Worm (Caenorhabditis elegans) whole organism, L3 larva: ENCODE results near the gene F11D5.5.

Experiments used
- R02D3.7 ChIP-seq: fragments of 150-350 bp; optimal IDR thresholded peaks from 2 replicates; lab custom pipeline; 2014; ENCODE audit warnings: missing biosample characterization, missing genetic modification characterization
- ZK546.5 ChIP-seq: sonication (generic microtip); optimal IDR thresholded peaks from 2 replicates; lab custom pipeline; 2017; ENCODE audit warnings: missing biosample characterization, missing genetic modification characterization
- aly-2 ChIP-seq: fragments of 150-350 bp; optimal IDR thresholded peaks from 2 replicates; lab custom pipeline; 2014; ENCODE audit warnings: missing biosample characterization, missing genetic modification characterization
- ama-1 ChIP-seq: fragments of 150-350 bp; optimal IDR thresholded peaks from 2 replicates; lab custom pipeline; 2018
- ceh-16 ChIP-seq: sonication (generic microtip); optimal IDR thresholded peaks from 2 replicates; lab custom pipeline; 2017; ENCODE audit warnings: missing biosample characterization, missing genetic modification characterization
- ceh-82 ChIP-seq: fragments of 150-350 bp; optimal IDR thresholded peaks from 2 replicates; lab custom pipeline; 2014; ENCODE audit warnings: missing biosample characterization, missing genetic modification characterization
- ceh-9 ChIP-seq: sonication (generic microtip); optimal IDR thresholded peaks from 2 replicates; lab custom pipeline; 2018; ENCODE audit warnings: missing biosample characterization, missing genetic modification characterization
- daf-12 ChIP-seq: fragments of 150-350 bp; optimal IDR thresholded peaks from 2 replicates; lab custom pipeline; 2014; ENCODE audit warnings: missing biosample characterization, missing genetic modification reagents, missing genetic modification characterization
- egl-27 ChIP-seq: sonication (generic microtip); optimal IDR thresholded peaks from 4 replicates; lab custom pipeline; 2017; ENCODE audit warnings: missing biosample characterization, missing genetic modification reagents, missing genetic modification characterization
- elt-1 ChIP-seq: fragments of 150-350 bp; optimal IDR thresholded peaks from 2 replicates; lab custom pipeline; 2014; ENCODE audit warnings: missing biosample characterization, missing genetic modification characterization
- elt-2 ChIP-seq: sonication (generic microtip); optimal IDR thresholded peaks from 2 replicates; lab custom pipeline; 2016; ENCODE audit warnings: missing genetic modification reagents, mild to moderate bottlenecking, missing genetic modification characterization, missing compliant biosample characterization
- elt-3 ChIP-seq, 3 experiments: fragments of 150-350 bp in 1 of 3; sonication (generic microtip) in 2 of 3; optimal IDR thresholded peaks; 2 replicates in 2 of 3; 4 replicates in 1 of 3; lab custom pipeline; 2014 to 2017; ENCODE audit warnings: missing biosample characterization in 3 of 3, missing genetic modification characterization in 3 of 3
- eor-1 ChIP-seq, 2 experiments: fragments of 150-350 bp; optimal IDR thresholded peaks; 2 replicates each; lab custom pipeline; 2014 to 2018; ENCODE audit warnings: missing biosample characterization in 2 of 2, missing genetic modification characterization in 2 of 2
- fkh-10 ChIP-seq: sonication (generic microtip); optimal IDR thresholded peaks from 2 replicates; lab custom pipeline; 2017; ENCODE audit warnings: missing biosample characterization, missing genetic modification reagents, missing genetic modification characterization
- fkh-2 ChIP-seq: fragments of 150-350 bp; optimal IDR thresholded peaks from 2 replicates; lab custom pipeline; 2014; ENCODE audit warnings: missing biosample characterization, missing genetic modification reagents, missing genetic modification characterization
- fos-1 ChIP-seq: fragments of 150-350 bp; optimal IDR thresholded peaks from 2 replicates; lab custom pipeline; 2014; ENCODE audit warnings: missing biosample characterization, missing genetic modification characterization
- hmg-11 ChIP-seq: sonication (generic microtip); optimal IDR thresholded peaks from 2 replicates; lab custom pipeline; 2016; ENCODE audit warnings: missing genetic modification characterization, missing compliant biosample characterization
- jun-1 ChIP-seq: fragments of 150-350 bp; optimal IDR thresholded peaks from 2 replicates; lab custom pipeline; 2014; ENCODE audit warnings: missing biosample characterization, missing genetic modification reagents, missing genetic modification characterization
- lin-15B ChIP-seq: fragments of 150-350 bp; optimal IDR thresholded peaks from 2 replicates; lab custom pipeline; 2014; ENCODE audit warnings: missing biosample characterization, missing genetic modification characterization
- nfya-1 ChIP-seq: sonication (generic microtip); optimal IDR thresholded peaks from 2 replicates; lab custom pipeline; 2017; ENCODE audit warnings: missing genetic modification characterization, mild to moderate bottlenecking, missing compliant biosample characterization, antibody characterized with exemption, moderate library complexity; ENCODE audit not compliant: insufficient read depth
- nhr-11 ChIP-seq: fragments of 150-350 bp; optimal IDR thresholded peaks from 2 replicates; lab custom pipeline; 2014; ENCODE audit warnings: missing biosample characterization, missing genetic modification characterization
- nhr-12 ChIP-seq: fragments of 150-350 bp; optimal IDR thresholded peaks from 2 replicates; lab custom pipeline; 2014; ENCODE audit warnings: missing biosample characterization, missing genetic modification characterization
- nhr-23 ChIP-seq: fragments of 150-350 bp; optimal IDR thresholded peaks from 2 replicates; lab custom pipeline; 2014; ENCODE audit warnings: missing biosample characterization, missing genetic modification reagents, missing genetic modification characterization
- nhr-237 ChIP-seq: fragments of 150-350 bp; optimal IDR thresholded peaks from 2 replicates; lab custom pipeline; 2014; ENCODE audit warnings: missing biosample characterization, missing genetic modification characterization
- nhr-28 ChIP-seq: fragments of 150-350 bp; optimal IDR thresholded peaks from 2 replicates; lab custom pipeline; 2014; ENCODE audit warnings: missing biosample characterization, missing genetic modification characterization
- nhr-43 ChIP-seq: sonication (generic microtip); optimal IDR thresholded peaks from 2 replicates; lab custom pipeline; 2016; ENCODE audit warnings: mild to moderate bottlenecking, missing genetic modification characterization, missing compliant biosample characterization; ENCODE audit not compliant: poor library complexity, severe bottlenecking
- nhr-67 ChIP-seq: fragments of 150-350 bp; optimal IDR thresholded peaks from 2 replicates; lab custom pipeline; 2014; ENCODE audit warnings: missing biosample characterization, missing genetic modification characterization
- nhr-77 ChIP-seq: fragments of 150-350 bp; optimal IDR thresholded peaks from 2 replicates; lab custom pipeline; 2014; ENCODE audit warnings: missing biosample characterization, missing genetic modification characterization
- pha-4 ChIP-seq: fragments of 150-350 bp; optimal IDR thresholded peaks from 2 replicates; lab custom pipeline; 2014; ENCODE audit warnings: missing biosample characterization, missing genetic modification reagents, missing genetic modification characterization
- pqm-1 ChIP-seq: fragments of 150-350 bp; optimal IDR thresholded peaks from 2 replicates; lab custom pipeline; 2017; ENCODE audit warnings: missing biosample characterization, missing genetic modification characterization, inconsistent platforms
- snpc-4 ChIP-seq: fragments of 150-350 bp; optimal IDR thresholded peaks from 2 replicates; lab custom pipeline; 2014; ENCODE audit warnings: missing biosample characterization, missing genetic modification characterization
- unc-39 ChIP-seq: sonication (generic microtip); optimal IDR thresholded peaks from 4 replicates; lab custom pipeline; 2017; ENCODE audit warnings: missing biosample characterization, missing genetic modification characterization
- unc-62 ChIP-seq: fragments of 150-350 bp; sonication (generic microtip); optimal IDR thresholded peaks from 4 replicates; lab custom pipeline; 2014; ENCODE audit warnings: missing biosample characterization, missing genetic modification reagents, missing genetic modification characterization
- zag-1 ChIP-seq: fragments of 150-350 bp; optimal IDR thresholded peaks from 2 replicates; lab custom pipeline; 2014; ENCODE audit warnings: missing biosample characterization, missing genetic modification characterization
- ztf-11 ChIP-seq: fragments of 150-350 bp; optimal IDR thresholded peaks from 2 replicates; lab custom pipeline; 2014; ENCODE audit warnings: missing biosample characterization, missing genetic modification characterization

F11D5.5 gene

DNA sequence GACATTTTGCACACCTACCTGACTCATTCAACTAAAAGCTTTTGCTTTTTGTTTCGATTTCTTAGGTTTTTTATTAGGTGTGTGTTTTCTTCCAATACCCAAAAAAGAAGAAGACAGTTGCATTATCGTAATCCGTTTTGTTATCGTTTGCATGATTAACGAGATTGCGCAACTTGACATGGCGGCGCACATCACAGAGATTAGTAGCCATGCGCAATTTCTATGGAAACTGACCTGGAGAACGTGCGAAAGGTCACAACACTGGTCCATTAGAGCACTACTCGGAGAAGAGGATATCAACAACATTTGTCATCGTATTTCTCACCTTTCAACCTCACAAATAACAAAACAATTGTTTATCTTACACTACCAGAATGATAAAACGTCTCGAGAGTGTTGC lies 15.0 kb downstream of the F11D5.5 start:
- no peak for TF ChIP-seq jun-1 (tag; lab: Kevin White, UChicago)
- TF ChIP-seq, all 47 proteins: peak for 0

DNA sequence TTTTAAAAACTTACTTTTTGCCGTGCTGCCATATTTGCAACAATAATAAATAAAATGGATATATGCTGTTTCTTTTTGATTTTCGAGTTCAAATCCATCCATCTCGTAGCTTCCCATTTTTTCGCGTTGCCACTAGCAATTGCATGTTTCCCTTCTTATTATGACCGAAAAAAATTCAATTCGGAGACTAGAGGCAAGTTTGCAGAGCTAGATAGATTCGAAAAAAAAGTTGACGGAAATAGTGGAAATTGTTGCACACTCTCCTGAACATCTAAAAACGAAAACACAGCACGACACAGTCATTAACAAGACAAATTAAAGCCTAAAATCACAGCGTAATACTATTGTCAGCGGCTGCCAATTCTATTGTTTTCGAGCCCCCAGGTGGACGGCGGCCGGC lies 24.3 kb downstream of the F11D5.5 start, which contains the start of gene F11D5.6:
F11D5.6 (minus strand) TSS at position 101 of the 400 bp plus-strand sequence.
- TF ChIP-seq nfya-1 (tag; lab: Kevin White, UChicago) (no peak), unc-39 (no peak), aly-2 (tag; lab: Kevin White, UChicago) (no peak), elt-2 (tag; lab: Kevin White, UChicago) (no peak), ZK546.5 (tag; lab: Kevin White, UChicago) (no peak), jun-1 (tag; lab: Kevin White, UChicago) (no peak)
- TF ChIP-seq, all 47 proteins: peak for 0

ce11 chrX:3332824-3333223 lies 31.0 kb downstream of the F11D5.5 start, which contains the start of gene F11D5.1:
Gene F11D5.1, plus strand, starts transcription at chrX:3333124.
- TF ChIP-seq nhr-28 (tag; lab: Kevin White, UChicago) (no peak), pha-4 (tag; lab: Kevin White, UChicago) (no peak), elt-1 (tag; lab: Kevin White, UChicago) (no peak), nhr-23 (tag; lab: Kevin White, UChicago) (no peak), jun-1 (tag; lab: Kevin White, UChicago) (no peak), daf-12 (tag; lab: Kevin White, UChicago) (no peak), elt-3 (tag; optimal IDR thresholded peaks at IDR 0.05; lab: Kevin White, UChicago) (no peak), fkh-10 (GFP tag; lab: Kevin White, UChicago) (no peak), zag-1 (tag; lab: Kevin White, UChicago) (no peak), ama-1 (lab: Kevin White, UChicago) (no peak), nhr-11 (tag; lab: Kevin White, UChicago) (no peak), fkh-2 (no peak), snpc-4 (no peak), ztf-11 (tag; lab: Kevin White, UChicago) (no peak), ceh-9 (tag; lab: Kevin White, UChicago) (no peak), eor-1 (tag; optimal IDR thresholded peaks at IDR 0.05; lab: Kevin White, UChicago) (no peak), ZK546.5 (tag; lab: Kevin White, UChicago) (no peak)
- TF ChIP-seq, all 47 proteins: peak for 0

DNA sequence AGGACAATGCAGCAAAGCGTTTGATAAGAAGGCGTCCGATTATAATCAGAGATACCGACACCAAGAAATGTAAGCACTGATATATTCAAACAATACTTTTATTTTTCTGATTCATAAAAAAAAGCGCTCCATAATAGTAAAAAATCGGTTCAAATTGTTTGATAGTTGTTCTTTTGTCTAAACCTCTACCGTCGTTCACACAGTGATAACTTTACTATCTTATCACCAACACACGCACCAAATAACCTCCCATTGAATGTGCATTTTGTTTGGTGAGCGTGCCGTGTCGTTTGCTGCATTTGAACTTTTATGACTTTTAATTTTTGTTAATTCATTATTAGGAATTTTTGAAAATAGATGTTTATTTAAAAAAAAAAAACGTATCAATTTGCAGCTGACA lies 32.2 kb downstream of the F11D5.5 start:
- TF ChIP-seq nhr-43 (tag; lab: Kevin White, UChicago) (no peak), nhr-77 (tag; lab: Kevin White, UChicago) (no peak), ceh-82 (tag; lab: Kevin White, UChicago) (no peak), eor-1 (tag; optimal IDR thresholded peaks at IDR 0.05; lab: Kevin White, UChicago) (no peak), pqm-1 (tag; lab: Kevin White, UChicago) (peak; percentile 87), elt-2 (tag; lab: Kevin White, UChicago) (peak; percentile 95), nhr-237 (tag; lab: Kevin White, UChicago) (no peak), fkh-2 (no peak), pha-4 (tag; lab: Kevin White, UChicago) (peak; percentile 39)

ce11 chrX:3339882-3340281 lies 38.0 kb downstream of the F11D5.5 start:
- TF ChIP-seq ceh-16 (tag; lab: Kevin White, UChicago) (no peak), ZK546.5 (tag; lab: Kevin White, UChicago) (no peak), pqm-1 (tag; lab: Kevin White, UChicago) (no peak), fos-1 (tag; lab: Kevin White, UChicago) (no peak), egl-27 (tag; lab: Kevin White, UChicago) (no peak), unc-62 (GFP tag; lab: Kevin White, UChicago) (no peak), eor-1 (tag; optimal IDR thresholded peaks at IDR 0.05; lab: Kevin White, UChicago) (no peak), hmg-11 (tag; lab: Kevin White, UChicago) (no peak), R02D3.7 (tag; lab: Kevin White, UChicago) (no peak), nhr-67 (tag; lab: Kevin White, UChicago) (no peak), nhr-23 (tag; lab: Kevin White, UChicago) (no peak), nhr-11 (tag; lab: Kevin White, UChicago) (no peak), fkh-10 (GFP tag; lab: Kevin White, UChicago) (no peak), elt-2 (tag; lab: Kevin White, UChicago) (no peak), nhr-28 (tag; lab: Kevin White, UChicago) (no peak), nhr-12 (tag; lab: Kevin White, UChicago) (no peak), snpc-4 (no peak), lin-15B (tag; lab: Kevin White, UChicago) (no peak)
